Worm (Caenorhabditis elegans): ENCODE measurements around the gene Y53F4A.2.

- no peak for TF ChIP-seq ztf-23 (GFP tag; IDR thresholded peaks at IDR 0.05)
- no peak for TF ChIP-seq med-1 (GFP tag; optimal IDR thresholded peaks at IDR 0.05; ENCODE audit: insufficient read depth)
- no peak for TF ChIP-seq T22C8.4 (GFP tag; IDR thresholded peaks at IDR 0.05)
- TF ChIP-seq klf-2 (GFP tag; conservative IDR thresholded peaks at IDR 0.05), result no peak
These were observed 33.4 kb upstream of the Y53F4A.2 start, which contains the start of gene R03C1.1 for ce11 chrII:14910307-14910706.

Measured in whole organism, midembryonic.